Worm (Caenorhabditis elegans) whole organism, early embryonic: ENCODE results near the gene F38A5.2.
"Not testable (repeated sequence)": the region's sequence is repeated elsewhere in the genome, so short reads cannot be mapped to it uniquely, and the experiment has no call there.

Experiments used
- B0310.2 ChIP-seq: sonication (generic microtip); optimal IDR thresholded peaks from 2 replicates; lab custom pipeline; 2016; ENCODE audit warnings: mild to moderate bottlenecking, missing genetic modification characterization, missing compliant biosample characterization
- F13C5.2 ChIP-seq: sonication (generic microtip); optimal IDR thresholded peaks from 2 replicates; lab custom pipeline; 2017; ENCODE audit warnings: mild to moderate bottlenecking, missing genetic modification characterization, inconsistent platforms, missing compliant biosample characterization
- aly-1 ChIP-seq: sonication (generic microtip); optimal IDR thresholded peaks from 2 replicates; lab custom pipeline; 2016; ENCODE audit warnings: missing genetic modification characterization, missing compliant biosample characterization
- ama-1 ChIP-seq: fragments of 150-350 bp; optimal IDR thresholded peaks from 2 replicates; lab custom pipeline; 2014
- ceh-13 ChIP-seq: fragments of 200-800 bp; sonication (Bioruptor generic); optimal IDR thresholded peaks from 2 replicates; lab custom pipeline; 2018; ENCODE audit warnings: mild to moderate bottlenecking, missing genetic modification characterization, missing compliant biosample characterization
- ceh-36 ChIP-seq: sonication (generic microtip); optimal IDR thresholded peaks from 2 replicates; lab custom pipeline; 2016; ENCODE audit warnings: missing genetic modification characterization, inconsistent platforms, missing compliant biosample characterization
- ets-7 ChIP-seq: sonication (generic microtip); optimal IDR thresholded peaks from 2 replicates; lab custom pipeline; 2016; ENCODE audit warnings: missing genotype, missing genetic modification characterization, missing compliant biosample characterization
- flt-1 ChIP-seq: fragments of 200-800 bp; sonication (Bioruptor generic); IDR thresholded peaks from 2 replicates; pipeline ENCODE4 v1.3.6; 2022; ENCODE audit warnings: missing genetic modification characterization, missing compliant biosample characterization
- hmbx-1 ChIP-seq: sonication (generic microtip); optimal IDR thresholded peaks from 2 replicates; lab custom pipeline; 2016; ENCODE audit warnings: mild to moderate bottlenecking, missing genetic modification characterization, missing compliant biosample characterization
- hmg-4 ChIP-seq: fragments of 200-800 bp; sonication (Bioruptor generic); optimal IDR thresholded peaks from 2 replicates; lab custom pipeline; 2018; ENCODE audit warnings: mild to moderate bottlenecking, missing genetic modification characterization, missing compliant biosample characterization
- hnd-1 ChIP-seq: sonication (generic microtip); optimal IDR thresholded peaks from 2 replicates; lab custom pipeline; 2016; ENCODE audit warnings: missing genetic modification characterization, missing compliant biosample characterization
- pes-1 ChIP-seq: fragments of 200-800 bp; sonication (Bioruptor generic); IDR thresholded peaks from 2 replicates; pipeline ENCODE4 v1.3.6; 2022; ENCODE audit warnings: missing genetic modification reagents, missing genetic modification characterization, missing compliant biosample characterization
- scrt-1 ChIP-seq: fragments of 200-800 bp; sonication (Bioruptor generic); IDR thresholded peaks from 2 replicates; pipeline ENCODE4 v1.3.6; 2022; ENCODE audit warnings: missing genetic modification characterization, missing compliant biosample characterization
- sea-1 ChIP-seq: fragments of 200-800 bp; sonication (Bioruptor generic); conservative IDR thresholded peaks from 2 replicates; pipeline ENCODE4 v1.3.6; 2022; ENCODE audit warnings: missing genetic modification characterization, missing compliant biosample characterization
- tbx-11 ChIP-seq: fragments of 200-800 bp; sonication (Bioruptor generic); IDR thresholded peaks from 2 replicates; pipeline ENCODE4 v1.3.6; 2022; ENCODE audit warnings: missing genetic modification characterization, missing compliant biosample characterization
- tbx-37 ChIP-seq: fragments of 200-800 bp; sonication (Bioruptor generic); conservative IDR thresholded peaks from 2 replicates; pipeline ENCODE4 v1.3.6; 2022; ENCODE audit warnings: missing genetic modification reagents, missing genetic modification characterization, missing compliant biosample characterization
- tra-4 ChIP-seq: sonication (generic microtip); optimal IDR thresholded peaks from 2 replicates; lab custom pipeline; 2017; ENCODE audit warnings: missing genetic modification characterization, missing compliant biosample characterization

The F38A5.2 gene

DNA sequence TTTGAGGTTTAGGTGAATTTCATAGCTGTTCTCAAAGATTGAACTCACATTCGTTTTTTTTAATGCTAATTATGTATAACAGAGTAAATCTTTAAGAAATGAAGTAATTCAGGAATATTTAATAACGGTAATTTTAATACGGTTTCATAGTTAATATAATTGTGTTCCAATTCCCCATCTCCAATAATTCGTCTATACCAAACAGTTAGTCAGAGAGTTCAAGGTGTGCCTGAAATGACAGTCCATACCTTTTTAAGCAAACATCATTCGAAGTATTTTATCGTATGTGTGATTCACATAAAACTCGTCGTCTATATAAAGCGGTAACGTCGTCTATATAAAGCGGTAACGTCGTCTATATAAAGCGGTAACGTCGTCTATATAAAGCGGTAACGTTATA, 13.5 kb upstream of the F38A5.2 start, which contains the start of gene nspb-5:
Gene nspb-5, plus strand, starts transcription at position 301 of the 400 bp plus-strand sequence.
- not testable (repeated sequence) for TF ChIP-seq B0310.2 (tag; lab: Kevin White, UChicago); ceh-36; aly-1 (tag; lab: Kevin White, UChicago)

DNA sequence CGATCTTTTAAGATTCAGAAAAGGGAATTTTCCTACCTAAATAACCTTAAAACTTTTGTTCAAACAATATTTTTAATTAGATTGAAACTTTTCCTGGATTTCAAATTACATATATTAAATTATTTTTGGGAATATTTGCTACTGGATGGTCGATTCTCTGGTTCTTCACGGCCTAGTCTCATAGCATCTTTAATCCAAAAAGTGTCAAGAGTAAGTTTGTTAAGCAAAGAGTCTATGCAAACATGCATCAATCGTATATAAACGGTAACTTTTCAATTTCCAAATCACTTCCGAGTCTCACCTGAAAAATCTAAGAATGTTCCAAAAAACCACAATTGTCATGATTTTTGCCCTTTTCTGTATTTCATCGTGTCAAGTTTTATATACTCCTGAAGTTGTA, 12.7 kb upstream of the F38A5.2 start, which contains the start of gene nspb-4:
Gene nspb-4, plus strand, starts transcription at position 301 of the 400 bp plus-strand sequence.
- not testable (repeated sequence) for TF ChIP-seq B0310.2 (tag; lab: Kevin White, UChicago); ceh-13 (GFP tag; lab: Kevin White, UChicago); tbx-37

DNA sequence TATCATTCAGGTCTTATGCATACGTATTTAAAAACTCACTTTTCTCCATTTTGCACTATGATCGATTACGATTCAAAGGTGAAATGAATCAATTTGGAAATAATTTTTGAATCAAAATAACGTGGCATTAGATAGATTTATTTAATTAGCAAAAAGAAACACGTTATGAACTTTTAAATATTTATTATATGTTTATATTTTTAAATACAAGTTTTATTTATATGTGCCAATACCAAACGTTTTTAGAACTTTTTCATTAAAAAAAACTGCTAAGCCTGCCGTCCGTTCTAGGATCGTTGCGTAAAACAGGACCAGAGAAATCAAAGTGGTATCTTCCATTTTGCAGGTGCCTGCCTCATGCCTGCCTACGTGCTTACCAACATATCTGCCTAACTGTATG, 12.1 kb upstream of the F38A5.2 start, which contains the start of gene F38A5.6:
Gene F38A5.6, minus strand, starts transcription at position 101 of the 400 bp plus-strand sequence.
- TF ChIP-seq flt-1 (GFP tag; lab: Robert Waterston, UW) (no peak), pes-1 (GFP tag; lab: Robert Waterston, UW) (no peak), ceh-13 (GFP tag; lab: Kevin White, UChicago) (no peak), B0310.2 (tag; lab: Kevin White, UChicago) (no peak), ama-1 (lab: Kevin White, UChicago) (no peak), scrt-1 (GFP tag; lab: Robert Waterston, UW) (no peak), tbx-37 (no peak), hnd-1 (no peak), aly-1 (tag; lab: Kevin White, UChicago) (no peak), tbx-11 (no peak), ceh-36 (no peak), F13C5.2 (tag; lab: Kevin White, UChicago) (no peak), tra-4 (tag; lab: Kevin White, UChicago) (no peak), hmbx-1 (tag; lab: Kevin White, UChicago) (no peak), sea-1 (GFP tag; lab: Robert Waterston, UW) (no peak), ets-7 (tag; lab: Kevin White, UChicago) (no peak), hmg-4 (GFP tag; lab: Kevin White, UChicago) (no peak)

DNA sequence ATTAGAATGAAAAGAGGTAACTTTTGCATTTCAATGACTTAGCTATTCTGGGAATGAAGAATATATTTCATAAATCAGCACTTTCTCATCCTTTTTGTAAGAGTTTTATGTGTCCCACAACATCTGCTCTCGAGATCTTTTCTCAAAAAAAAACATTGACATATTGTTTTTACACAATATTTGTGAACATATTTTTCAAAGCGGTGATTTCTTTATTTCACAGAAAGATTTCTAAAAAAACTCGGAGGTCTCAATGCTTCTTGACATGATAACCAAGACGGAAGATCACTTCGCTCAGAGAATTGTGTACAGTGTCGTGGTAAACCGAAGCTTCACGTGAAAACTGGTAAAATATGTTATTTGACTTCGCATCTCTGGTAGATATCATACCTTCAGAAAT, 10.7 kb upstream of the F38A5.2 start, which contains the start of gene F38A5.22:
Gene F38A5.22, minus strand, starts transcription at position 29 of the 400 bp plus-strand sequence.
- TF ChIP-seq sea-1 (GFP tag; lab: Robert Waterston, UW) = no peak
- no peak for TF ChIP-seq tbx-37
- no peak for TF ChIP-seq hnd-1
- TF ChIP-seq hmbx-1 (tag; lab: Kevin White, UChicago) = no peak
- no peak for TF ChIP-seq hmg-4 (GFP tag; lab: Kevin White, UChicago)
- no peak for TF ChIP-seq pes-1 (GFP tag; lab: Robert Waterston, UW)

DNA sequence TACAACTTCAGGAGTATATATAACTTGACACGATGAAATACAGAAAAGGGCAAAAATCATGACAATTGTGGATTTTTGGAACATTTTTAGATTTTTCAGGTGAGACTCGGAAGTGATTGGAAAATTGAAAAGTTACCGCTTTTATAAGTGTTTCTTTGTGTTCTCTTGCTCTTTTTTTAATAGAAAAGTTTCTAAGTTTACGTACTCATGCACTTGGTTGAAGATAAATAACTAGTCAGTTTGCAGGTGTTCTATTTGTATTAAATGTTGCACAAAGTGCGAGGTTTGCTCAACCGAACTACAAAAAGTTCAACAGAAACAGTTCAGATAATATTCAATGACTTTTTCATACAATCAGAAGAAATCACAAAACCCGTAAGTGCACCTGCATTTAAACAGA, 9.7 kb upstream of the F38A5.2 start, which contains the start of gene nspb-3:
Gene nspb-3, minus strand, starts transcription at position 101 of the 400 bp plus-strand sequence.
- not testable (repeated sequence) for TF ChIP-seq tra-4 (tag; lab: Kevin White, UChicago); hnd-1; hmg-4 (GFP tag; lab: Kevin White, UChicago)

DNA sequence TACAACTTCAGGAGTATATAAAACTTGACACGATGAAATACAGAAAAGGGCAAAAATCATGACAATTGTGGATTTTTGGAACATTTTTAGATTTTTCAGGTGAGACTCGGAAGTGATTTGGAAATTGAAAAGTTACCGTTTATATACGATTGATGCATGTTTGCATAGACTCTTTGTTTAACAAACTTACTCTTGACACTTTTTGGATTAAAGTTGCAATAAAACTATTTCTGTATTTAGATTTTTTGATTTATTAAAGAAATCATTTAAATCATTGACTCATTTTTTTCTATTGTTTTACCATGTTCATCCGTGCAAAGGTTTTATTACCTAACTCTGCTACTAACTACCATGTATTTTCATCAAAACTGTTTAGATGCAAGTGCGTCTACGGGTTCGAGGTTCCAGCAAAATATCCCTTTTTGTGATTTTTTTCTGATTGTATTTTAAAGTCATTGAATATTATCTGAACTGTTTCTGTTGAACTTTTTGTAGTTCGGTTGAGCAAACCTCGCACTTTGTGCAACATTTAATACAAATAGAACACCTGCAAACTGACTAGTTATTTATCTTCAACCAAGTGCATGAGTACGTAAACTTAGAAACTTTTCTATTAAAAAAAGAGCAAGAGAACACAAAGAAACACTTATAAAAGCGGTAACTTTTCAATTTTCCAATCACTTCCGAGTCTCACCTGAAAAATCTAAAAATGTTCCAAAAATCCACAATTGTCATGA, 6.0 kb upstream of the F38A5.2 start, which contains the start of the genes nspb-1 and nspb-2:
Gene nspb-1, minus strand, starts transcription at position 101 of the 737 bp plus-strand sequence.
Gene nspb-2, plus strand, starts transcription at position 687 of the 737 bp plus-strand sequence.
- not testable (repeated sequence) for TF ChIP-seq aly-1 (tag; lab: Kevin White, UChicago); hnd-1; tbx-37

DNA sequence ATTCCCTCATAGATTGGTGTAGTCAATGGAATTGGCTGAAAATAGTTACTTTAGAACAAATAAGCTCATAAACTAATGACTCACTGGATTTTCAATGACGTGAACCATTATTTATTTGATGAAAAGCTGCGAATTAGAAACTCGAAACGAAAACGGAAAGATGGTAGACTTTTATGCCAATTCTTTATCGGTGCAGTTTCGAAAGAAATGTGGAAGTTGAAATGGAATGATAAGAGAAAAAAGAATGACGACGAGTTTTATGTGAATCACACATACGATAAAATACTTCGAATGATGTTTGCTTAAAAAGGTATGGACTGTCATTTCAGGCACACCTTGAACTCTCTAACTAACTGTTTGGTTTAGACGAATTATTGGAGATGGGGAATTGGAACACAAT, 4.8 kb upstream of the F38A5.2 start, which contains the start of the genes lec-11 and irld-7:
Gene lec-11, minus strand, starts transcription at position 126 of the 400 bp plus-strand sequence.
Gene irld-7, plus strand, starts transcription at position 332 of the 400 bp plus-strand sequence.
- no peak for TF ChIP-seq sea-1 (GFP tag; lab: Robert Waterston, UW)
- no peak for TF ChIP-seq ceh-36
- no peak for TF ChIP-seq B0310.2 (tag; lab: Kevin White, UChicago)
- no peak for TF ChIP-seq hmg-4 (GFP tag; lab: Kevin White, UChicago)
- no peak for TF ChIP-seq hmbx-1 (tag; lab: Kevin White, UChicago)
- no peak for TF ChIP-seq tbx-11
- no peak for TF ChIP-seq flt-1 (GFP tag; lab: Robert Waterston, UW)
- no peak for TF ChIP-seq pes-1 (GFP tag; lab: Robert Waterston, UW)
- TF ChIP-seq F13C5.2 (tag; lab: Kevin White, UChicago) = no peak
- no peak for TF ChIP-seq tra-4 (tag; lab: Kevin White, UChicago)
- no peak for TF ChIP-seq hnd-1
- no peak for TF ChIP-seq tbx-37
- TF ChIP-seq ets-7 (tag; lab: Kevin White, UChicago) = no peak
- no peak for TF ChIP-seq scrt-1 (GFP tag; lab: Robert Waterston, UW)
- TF ChIP-seq aly-1 (tag; lab: Kevin White, UChicago) = no peak
- no peak for TF ChIP-seq ama-1 (lab: Kevin White, UChicago)
- no peak for TF ChIP-seq ceh-13 (GFP tag; lab: Kevin White, UChicago)

DNA sequence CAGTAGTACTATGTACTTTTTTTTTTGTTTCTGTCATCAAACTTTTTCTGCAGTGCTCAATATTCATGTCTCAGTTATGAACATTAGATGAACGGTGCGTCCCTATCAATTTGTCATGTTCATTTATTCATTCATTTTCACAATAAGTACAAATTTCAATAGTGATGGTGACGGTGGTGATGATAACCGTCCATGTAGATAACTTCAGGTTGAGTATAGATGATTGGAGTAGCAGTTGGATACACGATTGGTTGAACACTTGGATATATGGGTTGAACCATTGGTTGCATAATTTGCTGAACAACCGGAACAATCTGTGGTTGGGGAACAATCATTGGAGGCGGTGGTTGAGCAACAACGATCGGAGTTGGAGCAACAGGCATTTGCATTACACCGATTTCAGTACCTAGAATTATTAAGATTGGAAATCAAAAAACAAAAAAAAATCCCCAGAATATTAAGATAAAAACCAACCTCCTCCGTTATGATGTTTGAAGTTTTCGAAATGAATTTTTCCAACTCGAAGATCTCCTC, 2.9 kb upstream of the F38A5.2 start:
- TF ChIP-seq ceh-36 (no peak), pes-1 (GFP tag; lab: Robert Waterston, UW) (no peak), flt-1 (GFP tag; lab: Robert Waterston, UW) (no peak), tbx-11 (no peak), aly-1 (tag; lab: Kevin White, UChicago) (no peak), sea-1 (GFP tag; lab: Robert Waterston, UW) (no peak), tbx-37 (no peak), ama-1 (lab: Kevin White, UChicago) (no peak), tra-4 (tag; lab: Kevin White, UChicago) (no peak), hmg-4 (GFP tag; lab: Kevin White, UChicago) (no peak), ceh-13 (GFP tag; lab: Kevin White, UChicago) (no peak), ets-7 (tag; lab: Kevin White, UChicago) (no peak), hnd-1 (no peak), scrt-1 (GFP tag; lab: Robert Waterston, UW) (no peak), hmbx-1 (tag; lab: Kevin White, UChicago) (no peak), F13C5.2 (tag; lab: Kevin White, UChicago) (no peak), B0310.2 (tag; lab: Kevin White, UChicago) (no peak)
